Fruit fly (Drosophila melanogaster): ENCODE results near the gene Mau2.
A peak's percentile ranks its signal among the peaks of the same experiment; 100 is the strongest.

Mau2 gene

dm6 chr3R:15208712-15209499, at the start of gene Mau2, which contains the start of gene Spn88Eb (continued):
- TF ChIP-seq odd (GFP tag; optimal IDR thresholded peaks at IDR 0.05) (no peak), CG13624 (GFP tag; optimal IDR thresholded peaks at IDR 0.05) (peak; percentile 30), tx (GFP tag; optimal IDR thresholded peaks at IDR 0.05) (peak; percentile 9), CG18599 (GFP tag; optimal IDR thresholded peaks at IDR 0.05) (peak; percentile 72), CG12942 (GFP tag; optimal IDR thresholded peaks at IDR 0.05) (peak; percentile 61), CG1233 (GFP tag; optimal IDR thresholded peaks at IDR 0.05) (peak; percentile 43), pho (GFP tag; optimal IDR thresholded peaks at IDR 0.05) (peak; percentile 63), schlank (tag; optimal IDR thresholded peaks at IDR 0.05) (peak; percentile 7), Fer3 (tag; optimal IDR thresholded peaks at IDR 0.05) (peak; percentile 53), CG17186 (GFP tag; optimal IDR thresholded peaks at IDR 0.05) (peak; percentile 52), CG17361 (GFP tag; IDR thresholded peaks at IDR 0.05) (peak; percentile 79; the same call in 2 of the 3 replicates), fd102C (GFP tag; optimal IDR thresholded peaks at IDR 0.05) (peak; percentile 38), Sry-β (GFP tag; optimal IDR thresholded peaks at IDR 0.05) (peak; percentile 85), CG8388 (GFP tag; optimal IDR thresholded peaks at IDR 0.05) (peak; percentile 49), slp2 (GFP tag; optimal IDR thresholded peaks at IDR 0.05) (peak; percentile 5), CG9727 (GFP tag; optimal IDR thresholded peaks at IDR 0.05) (peak; percentile 48), CG13287 (GFP tag; IDR thresholded peaks at IDR 0.05; ENCODE audit: partially characterized antibody) (peak; percentile 79), CG10979 (tag; optimal IDR thresholded peaks at IDR 0.05) (peak; percentile 43), CG34224 (GFP tag; IDR thresholded peaks at IDR 0.05; ENCODE audit: partially characterized antibody) (peak; percentile 67), CG8290 (GFP tag; optimal IDR thresholded peaks at IDR 0.05) (peak; percentile 55), CG8290 (tag; optimal IDR thresholded peaks at IDR 0.05) (peak in 1 of 2 experiments; percentile 53), CG30020 (tag; optimal IDR thresholded peaks at IDR 0.05) (peak; percentile 72), Fer2 (tag; optimal IDR thresholded peaks at IDR 0.05) (peak; percentile 52), lilli (GFP tag; optimal IDR thresholded peaks at IDR 0.05) (peak; percentile 73), CG2199 (GFP tag; IDR thresholded peaks at IDR 0.05) (0 out of 3 replicates have a peak, but pooled peaks have one; percentile 40), CG7556 (GFP tag; optimal IDR thresholded peaks at IDR 0.05) (peak; percentile 59), CG9817 (tag; optimal IDR thresholded peaks at IDR 0.05) (peak; percentile 71), CG17912 (GFP tag; optimal IDR thresholded peaks at IDR 0.05) (peak; percentile 26), CG1832 (GFP tag; optimal IDR thresholded peaks at IDR 0.05) (no peak), zfh2 (GFP tag; optimal IDR thresholded peaks at IDR 0.05) (peak; percentile 77), CG17612 (GFP tag; IDR thresholded peaks at IDR 0.05) (peak; percentile 53; the same call in 1 of the 2 replicates), CG17328 (GFP tag; IDR thresholded peaks at IDR 0.05) (peak; percentile 53), CG6272 (GFP tag; IDR thresholded peaks at IDR 0.05) (peak; percentile 75), jumu (GFP tag; optimal IDR thresholded peaks at IDR 0.05) (peak; percentile 76), oc (tag; optimal IDR thresholded peaks at IDR 0.05) (no peak), HLH4C (GFP tag; IDR thresholded peaks at IDR 0.05; ENCODE audit: partially characterized antibody) (peak; percentile 64), lab (GFP tag; optimal IDR thresholded peaks at IDR 0.05) (no peak), CG10543 (GFP tag; optimal IDR thresholded peaks at IDR 0.05) (peak; percentile 64), CG6683 (GFP tag; optimal IDR thresholded peaks at IDR 0.05) (peak; percentile 23), CG43689 (GFP tag; IDR thresholded peaks at IDR 0.05) (no peak), Dref (GFP tag; IDR thresholded peaks at IDR 0.05) (peak; percentile 73), eyg (GFP tag; optimal IDR thresholded peaks at IDR 0.05) (peak; percentile 37), pros (GFP tag; optimal IDR thresholded peaks at IDR 0.05) (no peak), inv (GFP tag; IDR thresholded peaks at IDR 0.05; ENCODE audit: partially characterized antibody) (peak; percentile 49; the same call in 1 of the 2 replicates), Myb (GFP tag; optimal IDR thresholded peaks at IDR 0.05) (peak; percentile 55), CG30431 (GFP tag; optimal IDR thresholded peaks at IDR 0.05) (peak; percentile 48), mirr (GFP tag; optimal IDR thresholded peaks at IDR 0.05) (peak; percentile 51), CG34376 (GFP tag; optimal IDR thresholded peaks at IDR 0.05) (peak; percentile 70)

Measured in whole organism, embryonic.